Worm (Caenorhabditis elegans): Measurements from ENCODE around the gene C53D6.10.

- no peak for TF ChIP-seq lsy-2 (tag; optimal IDR thresholded peaks at IDR 0.05)
- no peak for TF ChIP-seq ztf-11 (tag; optimal IDR thresholded peaks at IDR 0.05)
- TF ChIP-seq unc-62 (GFP tag; optimal IDR thresholded peaks at IDR 0.05), result no peak
- no peak for TF ChIP-seq unc-39 (tag; optimal IDR thresholded peaks at IDR 0.05)
- no peak for TF ChIP-seq zip-8 (tag; optimal IDR thresholded peaks at IDR 0.05)
- no peak for TF ChIP-seq snpc-4 (tag; optimal IDR thresholded peaks at IDR 0.05)
Measured at ce11 chrIV:9010257-9010656, 24.0 kb downstream of the C53D6.10 start, which contains the start of gene C53D6.11.

All from whole organism, mixed stage, embryonic.